Fruit fly (Drosophila melanogaster) whole organism, embryonic: ENCODE results near the gene SuUR.

Experiments used
- Atf-2 ChIP-seq: fragments of 200-800 bp; sonication (Bioruptor generic); optimal IDR thresholded peaks from 2 replicates; lab custom pipeline; 2016; ENCODE audit warnings: missing biosample characterization, missing genetic modification characterization
- CG10209 ChIP-seq: fragments of 200-800 bp; sonication (Bioruptor generic); optimal IDR thresholded peaks from 3 replicates; lab custom pipeline; 2017; ENCODE audit warnings: missing biosample characterization, mild to moderate bottlenecking, missing genetic modification characterization, missing genetic modification reagents
- CG10431 ChIP-seq: fragments of 200-800 bp; sonication (Bioruptor generic); optimal IDR thresholded peaks from 3 replicates; lab custom pipeline; 2018; ENCODE audit warnings: missing biosample characterization, mild to moderate bottlenecking, missing genetic modification characterization
- CG11456 ChIP-seq: fragments of 200-800 bp; sonication (Bioruptor generic); IDR thresholded peaks from 3 replicates; pipeline ENCODE4 v1.3.6; 2022; ENCODE audit warnings: missing biosample characterization, missing genetic modification characterization
- CG15073 ChIP-seq: fragments of 200-800 bp; sonication (Bioruptor generic); optimal IDR thresholded peaks from 2 replicates; lab custom pipeline; 2016; ENCODE audit warnings: missing biosample characterization, missing genetic modification characterization
- CG15514 ChIP-seq: fragments of 200-800 bp; sonication (Bioruptor generic); optimal IDR thresholded peaks from 3 replicates; lab custom pipeline; 2017; ENCODE audit warnings: missing biosample characterization, missing genetic modification characterization, mild to moderate bottlenecking, moderate library complexity, missing genetic modification reagents
- CG1603 ChIP-seq: fragments of 200-800 bp; sonication (Bioruptor generic); optimal IDR thresholded peaks from 2 replicates; lab custom pipeline; 2019; ENCODE audit warnings: missing biosample characterization, mild to moderate bottlenecking, missing genetic modification characterization, moderate library complexity
- CG17186 ChIP-seq: fragments of 200-800 bp; sonication (Bioruptor generic); optimal IDR thresholded peaks from 3 replicates; lab custom pipeline; 2017; ENCODE audit warnings: missing biosample characterization, missing genetic modification reagents, missing genetic modification characterization
- CG17802 ChIP-seq: fragments of 200-800 bp; sonication (Bioruptor generic); optimal IDR thresholded peaks from 2 replicates; lab custom pipeline; 2018; ENCODE audit warnings: missing biosample characterization, mild to moderate bottlenecking, missing genetic modification characterization, moderate library complexity
- CG2202 ChIP-seq: fragments of 200-800 bp; sonication (Bioruptor generic); optimal IDR thresholded peaks from 2 replicates; lab custom pipeline; 2018; ENCODE audit warnings: missing biosample characterization, mild to moderate bottlenecking, missing genetic modification characterization
- CG31224 ChIP-seq: fragments of 200-800 bp; sonication (Bioruptor generic); IDR thresholded peaks from 2 replicates; pipeline ENCODE4 v1.3.6; 2022; ENCODE audit warnings: missing biosample characterization, missing genetic modification characterization
- CG32772 ChIP-seq: fragments of 200-800 bp; sonication (Bioruptor generic); IDR thresholded peaks from 2 replicates; pipeline ENCODE4 v1.3.6; 2022; ENCODE audit warnings: missing biosample characterization, missing genetic modification characterization
- CG4328 ChIP-seq: fragments of 200-800 bp; sonication (Bioruptor generic); optimal IDR thresholded peaks from 3 replicates; lab custom pipeline; 2017; ENCODE audit warnings: missing biosample characterization, missing genetic modification reagents, missing genetic modification characterization
- CG6854 ChIP-seq: fragments of 200-800 bp; sonication (Bioruptor generic); optimal IDR thresholded peaks from 3 replicates; lab custom pipeline; 2017; ENCODE audit warnings: missing biosample characterization, mild to moderate bottlenecking, missing genetic modification characterization
- CG7271 ChIP-seq: fragments of 200-800 bp; sonication (Bioruptor generic); optimal IDR thresholded peaks from 2 replicates; lab custom pipeline; 2018; ENCODE audit warnings: missing biosample characterization, mild to moderate bottlenecking, missing genetic modification characterization, moderate library complexity
- CG7839 ChIP-seq: fragments of 200-800 bp; sonication (Bioruptor generic); optimal IDR thresholded peaks from 3 replicates; lab custom pipeline; 2018; ENCODE audit warnings: missing biosample characterization, mild to moderate bottlenecking, missing genetic modification characterization, moderate library complexity
- CG8281 ChIP-seq: fragments of 200-800 bp; sonication (Bioruptor generic); optimal IDR thresholded peaks from 2 replicates; lab custom pipeline; 2018; ENCODE audit warnings: missing biosample characterization, mild to moderate bottlenecking, missing genetic modification characterization, moderate library complexity
- Dp ChIP-seq: fragments of 200-800 bp; sonication (Bioruptor generic); optimal IDR thresholded peaks from 2 replicates; lab custom pipeline; 2018; ENCODE audit warnings: missing biosample characterization, mild to moderate bottlenecking, missing genetic modification characterization, moderate library complexity
- Elba2 ChIP-seq: fragments of 200-800 bp; sonication (Bioruptor generic); optimal IDR thresholded peaks from 3 replicates; lab custom pipeline; 2016; ENCODE audit warnings: missing biosample characterization, missing genetic modification characterization
- Fer3 ChIP-seq: fragments of 200-800 bp; sonication (Bioruptor generic); optimal IDR thresholded peaks from 2 replicates; lab custom pipeline; 2018; ENCODE audit warnings: missing biosample characterization, mild to moderate bottlenecking, missing genetic modification characterization, moderate library complexity
- H2.0 ChIP-seq: fragments of 200-800 bp; sonication (Bioruptor generic); IDR thresholded peaks from 2 replicates; pipeline ENCODE4 v1.3.6; 2022; ENCODE audit warnings: missing biosample characterization, missing genetic modification characterization
- Neu2 ChIP-seq: fragments of 200-800 bp; sonication (Bioruptor generic); optimal IDR thresholded peaks from 3 replicates; lab custom pipeline; 2016; ENCODE audit warnings: missing biosample characterization, missing genetic modification characterization, borderline replicate concordance
- Scr ChIP-seq: fragments of 200-800 bp; sonication (Bioruptor generic); IDR thresholded peaks from 2 replicates; pipeline ENCODE4 v1.3.6; 2022; ENCODE audit warnings: missing biosample characterization, missing genetic modification characterization; ENCODE audit not compliant: partially characterized antibody
- Stat92E ChIP-seq, 3 experiments: fragments of >200 bp in 2 of 3; fragments of 200-800 bp in 1 of 3; sonication (Bioruptor generic) in 1 of 3; optimal IDR thresholded peaks; 2 replicates each; lab custom pipeline; 2017 to 2019; ENCODE audit warnings: missing biosample characterization in 3 of 3, missing genetic modification characterization in 3 of 3, mild to moderate bottlenecking in 1 of 3, moderate library complexity in 1 of 3
- Taf1 ChIP-seq: fragments of 200-800 bp; sonication (Bioruptor generic); IDR thresholded peaks from 2 replicates; pipeline ENCODE4 v1.3.6; 2022; ENCODE audit warnings: missing biosample characterization, missing genetic modification characterization
- Usf ChIP-seq: fragments of 200-800 bp; sonication (Bioruptor generic); optimal IDR thresholded peaks from 2 replicates; lab custom pipeline; 2017; ENCODE audit warnings: missing genotype, missing biosample characterization, missing genetic modification characterization
- Vsx1 ChIP-seq: fragments of 200-800 bp; sonication (Bioruptor generic); optimal IDR thresholded peaks from 2 replicates; lab custom pipeline; 2017; ENCODE audit warnings: missing biosample characterization, mild to moderate bottlenecking, missing genetic modification characterization, missing genetic modification reagents
- ato ChIP-seq: fragments of 200-800 bp; sonication (Bioruptor generic); IDR thresholded peaks from 2 replicates; pipeline ENCODE4 v1.3.6; 2022; ENCODE audit warnings: missing biosample characterization, missing genetic modification characterization; ENCODE audit not compliant: partially characterized antibody
- bigmax ChIP-seq: fragments of 200-800 bp; sonication (Bioruptor generic); optimal IDR thresholded peaks from 2 replicates; lab custom pipeline; 2018; ENCODE audit warnings: missing biosample characterization, mild to moderate bottlenecking, missing genetic modification characterization
- cad ChIP-seq: fragments of >200 bp; optimal IDR thresholded peaks from 2 replicates; lab custom pipeline; 2017; ENCODE audit warnings: missing biosample characterization, missing genetic modification characterization
- chm ChIP-seq: fragments of 200-800 bp; sonication (Bioruptor generic); IDR thresholded peaks from 2 replicates; pipeline ENCODE4 v1.3.6; 2022; ENCODE audit warnings: missing biosample characterization, missing genetic modification characterization
- dm ChIP-seq: fragments of 200-800 bp; sonication (Bioruptor generic); optimal IDR thresholded peaks from 3 replicates; lab custom pipeline; 2016; ENCODE audit warnings: missing biosample characterization, missing genetic modification characterization
- ewg ChIP-seq: fragments of 200-800 bp; sonication (Bioruptor generic); optimal IDR thresholded peaks from 3 replicates; lab custom pipeline; 2017; ENCODE audit warnings: mild to moderate bottlenecking, missing biosample characterization, missing genetic modification reagents, missing genetic modification characterization
- inv ChIP-seq: fragments of 200-800 bp; sonication (Bioruptor generic); IDR thresholded peaks from 2 replicates; pipeline ENCODE4 v1.3.6; 2022; ENCODE audit warnings: missing biosample characterization, missing genetic modification characterization; ENCODE audit not compliant: partially characterized antibody
- kay ChIP-seq: fragments of 200-800 bp; sonication (Bioruptor generic); optimal IDR thresholded peaks from 2 replicates; lab custom pipeline; 2016; ENCODE audit warnings: missing biosample characterization, missing genetic modification characterization
- lola ChIP-seq, 3 experiments: fragments of >200 bp in 2 of 3; fragments of 200-800 bp in 1 of 3; sonication (Bioruptor generic) in 1 of 3; optimal IDR thresholded peaks; 2 replicates each; lab custom pipeline; 2017 to 2019; ENCODE audit warnings: missing biosample characterization in 3 of 3, missing genetic modification characterization in 3 of 3, mild to moderate bottlenecking in 1 of 3, moderate library complexity in 1 of 3
- luna ChIP-seq: fragments of 200-800 bp; sonication (Bioruptor generic); optimal IDR thresholded peaks from 2 replicates; lab custom pipeline; 2016; ENCODE audit warnings: missing biosample characterization, missing genetic modification characterization
- mld ChIP-seq: fragments of 200-800 bp; sonication (Bioruptor generic); IDR thresholded peaks from 3 replicates; pipeline ENCODE4 v1.3.6; 2022; ENCODE audit warnings: missing biosample characterization, missing genetic modification characterization; ENCODE audit not compliant: partially characterized antibody
- nau ChIP-seq: fragments of 200-800 bp; sonication (Bioruptor generic); optimal IDR thresholded peaks from 3 replicates; lab custom pipeline; 2017; ENCODE audit warnings: missing biosample characterization, mild to moderate bottlenecking, missing genetic modification characterization, missing genetic modification reagents
- nerfin-1 ChIP-seq: fragments of 200-800 bp; sonication (Bioruptor generic); optimal IDR thresholded peaks from 3 replicates; lab custom pipeline; 2019; ENCODE audit warnings: missing biosample characterization, mild to moderate bottlenecking, missing genetic modification characterization, moderate library complexity
- odd ChIP-seq: fragments of 200-800 bp; sonication (Bioruptor generic); optimal IDR thresholded peaks from 2 replicates; lab custom pipeline; 2017; ENCODE audit warnings: missing biosample characterization, mild to moderate bottlenecking, missing genetic modification characterization
- pan ChIP-seq, 4 experiments: fragments of >200 bp in 3 of 4; fragments of 200-800 bp in 1 of 4; sonication (Bioruptor generic) in 1 of 4; optimal IDR thresholded peaks in 3 of 4; IDR thresholded peaks in 1 of 4; 2 replicates each; pipeline versions ENCODE4 v1.3.6 to Lab custom; 2017 to 2022; ENCODE audit warnings: missing biosample characterization in 2 of 4, missing genetic modification characterization in 2 of 4, mixed read lengths in 1 of 4
- pnt ChIP-seq: fragments of 200-800 bp; sonication (Bioruptor generic); optimal IDR thresholded peaks from 3 replicates; lab custom pipeline; 2016; ENCODE audit warnings: missing biosample characterization, missing genetic modification characterization
- sisA ChIP-seq: fragments of 200-800 bp; sonication (Bioruptor generic); IDR thresholded peaks from 2 replicates; pipeline ENCODE4 v1.3.6; 2022; ENCODE audit warnings: missing biosample characterization, missing genetic modification characterization
- stc ChIP-seq: fragments of 200-800 bp; sonication (Bioruptor generic); IDR thresholded peaks from 2 replicates; pipeline ENCODE4 v1.3.6; 2022; ENCODE audit warnings: missing biosample characterization, missing genetic modification characterization
- toy ChIP-seq: fragments of 200-800 bp; sonication (Bioruptor generic); IDR thresholded peaks from 2 replicates; pipeline ENCODE4 v1.3.6; 2022; ENCODE audit warnings: missing biosample characterization, missing genetic modification characterization
- vfl ChIP-seq: fragments of 200-800 bp; sonication (Bioruptor generic); optimal IDR thresholded peaks from 2 replicates; lab custom pipeline; 2016; ENCODE audit warnings: missing biosample characterization, missing genetic modification characterization

SuUR gene

dm6 chr3L:11089805-11090440 is 25.1 kb downstream of the SuUR start (continued):
- TF ChIP-seq CG10431 (GFP tag; lab: Kevin White, UChicago) (peak; percentile 68), Stat92E (GFP tag; optimal IDR thresholded peaks at IDR 0.05; lab: Kevin White, UChicago) (peak in 1 of 3 experiments; percentile 87), Taf1 (GFP tag; lab: Robert Waterston, UW) (0 out of 2 replicates have a peak, but pooled peaks have one; percentile 15), pan (optimal IDR thresholded peaks at IDR 0.05; lab: Kevin White, UChicago) (no peak), pan (GFP tag; optimal IDR thresholded peaks at IDR 0.05 in 1 of 2, IDR thresholded peaks at IDR 0.05 in 1 of 2) (peak in 1 of 2 experiments; percentile 84), sisA (GFP tag; lab: Robert Waterston, UW) (peak; percentile 74), mld (no peak), CG4328 (peak; percentile 44), ewg (peak; percentile 86), Elba2 (GFP tag; lab: Kevin White, UChicago) (peak; percentile 65), Fer3 (tag; lab: Kevin White, UChicago) (peak; percentile 52), CG7839 (tag; lab: Kevin White, UChicago) (peak; percentile 97), nau (peak; percentile 93), nerfin-1 (peak; percentile 59), Vsx1 (GFP tag; lab: Kevin White, UChicago) (peak; percentile 83), Usf (GFP tag; lab: Kevin White, UChicago) (peak; percentile 56), CG15073 (GFP tag; lab: Kevin White, UChicago) (peak; percentile 61), pnt (GFP tag; lab: Kevin White, UChicago) (peak; percentile 69), dm (GFP tag; lab: Kevin White, UChicago) (peak; percentile 75), toy (GFP tag; lab: Robert Waterston, UW) (0 out of 2 replicates have a peak, but pooled peaks have one; percentile 8), H2.0 (GFP tag; lab: Robert Waterston, UW) (peak; percentile 54), Atf-2 (GFP tag; lab: Kevin White, UChicago) (peak; percentile 88), cad (GFP tag; lab: Kevin White, UChicago) (no peak), CG11456 (GFP tag; lab: Robert Waterston, UW) (no peak), CG2202 (tag; lab: Kevin White, UChicago) (peak; percentile 86), CG31224 (GFP tag; lab: Robert Waterston, UW) (0 out of 2 replicates have a peak, but pooled peaks have one; percentile 32), Dp (no peak), bigmax (GFP tag; lab: Kevin White, UChicago) (no peak), chm (peak; percentile 94; the same call in 1 of the 2 replicates), CG7271 (tag; lab: Kevin White, UChicago) (peak; percentile 67), lola (GFP tag; optimal IDR thresholded peaks at IDR 0.05; lab: Kevin White, UChicago) (peak in 1 of 3 experiments; percentile 96), CG17802 (tag; lab: Kevin White, UChicago) (peak; percentile 3), CG8281 (tag; lab: Kevin White, UChicago) (peak; percentile 66), ato (no peak), odd (GFP tag; lab: Kevin White, UChicago) (peak; percentile 96), CG15514 (peak; percentile 68), CG32772 (peak; percentile 59), CG6854 (GFP tag; lab: Kevin White, UChicago) (peak; percentile 76), inv (GFP tag; lab: Robert Waterston, UW) (no peak; the same call in 1 of the 2 replicates), Scr (no peak), CG17186 (GFP tag; lab: Kevin White, UChicago) (peak; percentile 52), luna (GFP tag; lab: Kevin White, UChicago) (no peak), stc (peak; percentile 69), kay (GFP tag; lab: Kevin White, UChicago) (peak; percentile 90), Neu2 (GFP tag; lab: Kevin White, UChicago) (peak; percentile 25), vfl (GFP tag; lab: Kevin White, UChicago) (peak; percentile 29), CG10209 (GFP tag; lab: Kevin White, UChicago) (peak; percentile 92), CG1603 (peak; percentile 71)
